Worm (Caenorhabditis elegans) whole organism, early embryonic: ENCODE results near the gene F46F5.13.

ENCODE experiments used
- ama-1 ChIP-seq: fragments of 150-350 bp; optimal IDR thresholded peaks from 2 replicates; lab custom pipeline; 2014
- ceh-36 ChIP-seq: sonication (generic microtip); optimal IDR thresholded peaks from 2 replicates; lab custom pipeline; 2016; ENCODE audit warnings: missing genetic modification characterization, inconsistent platforms, missing compliant biosample characterization
- ets-7 ChIP-seq: sonication (generic microtip); optimal IDR thresholded peaks from 2 replicates; lab custom pipeline; 2016; ENCODE audit warnings: missing genotype, missing genetic modification characterization, missing compliant biosample characterization
- hmbx-1 ChIP-seq: sonication (generic microtip); optimal IDR thresholded peaks from 2 replicates; lab custom pipeline; 2016; ENCODE audit warnings: mild to moderate bottlenecking, missing genetic modification characterization, missing compliant biosample characterization
- tbx-37 ChIP-seq: fragments of 200-800 bp; sonication (Bioruptor generic); conservative IDR thresholded peaks from 2 replicates; pipeline ENCODE4 v1.3.6; 2022; ENCODE audit warnings: missing genetic modification reagents, missing genetic modification characterization, missing compliant biosample characterization

ce11 chrII:759788-760187 is 43.3 kb upstream of the F46F5.13 start:
- no peak for TF ChIP-seq ama-1 (lab: Kevin White, UChicago)
- TF ChIP-seq ceh-36 (tag; lab: Kevin White, UChicago), result no peak
- TF ChIP-seq ets-7 (tag; lab: Kevin White, UChicago), result no peak
- no peak for TF ChIP-seq tbx-37 (GFP tag; lab: Robert Waterston, UW)
- TF ChIP-seq hmbx-1 (tag; lab: Kevin White, UChicago), result no peak
